Fruit fly (Drosophila melanogaster): Measurements from ENCODE around the gene Lcp65Ae.

Gene Lcp65Ae

DNA sequence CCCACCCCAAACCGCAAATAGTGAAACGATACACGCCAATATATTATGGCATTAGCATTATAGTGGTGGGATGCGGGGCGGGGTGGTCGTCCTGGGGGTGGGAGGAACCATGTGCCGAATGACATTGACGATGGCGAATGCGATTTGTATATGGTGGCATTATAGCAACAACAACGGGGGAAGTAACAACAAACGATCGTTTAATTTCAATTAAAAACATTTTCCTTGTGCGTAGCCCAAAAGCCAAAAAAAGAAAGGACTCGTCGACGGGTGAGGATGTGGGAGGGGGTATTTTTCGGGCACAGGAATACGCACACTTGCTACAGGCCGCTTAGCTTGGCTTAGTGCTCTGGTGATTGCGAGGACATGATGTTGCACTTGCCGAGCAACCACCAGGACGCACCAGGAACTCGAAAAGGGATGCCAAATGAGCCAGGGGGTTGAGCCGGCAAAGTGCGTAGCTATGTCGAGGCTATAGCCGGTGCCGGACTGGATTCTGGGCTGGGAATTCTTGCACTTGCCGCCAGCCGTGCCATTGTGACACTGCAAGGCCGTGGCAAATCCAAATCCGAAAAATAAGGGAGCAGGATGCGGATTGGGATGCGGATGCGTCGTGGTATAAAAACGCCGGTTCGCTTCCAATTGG is 24.7 kb upstream of the Lcp65Ae start, which contains the start of gene Prdm13:
Prdm13 (plus strand) TSS at position 645 of the 646 bp plus-strand sequence.
- TF ChIP-seq CG7368 (GFP tag; optimal IDR thresholded peaks at IDR 0.05): no peak
- no peak for TF ChIP-seq fd85E (GFP tag; optimal IDR thresholded peaks at IDR 0.05)
- TF ChIP-seq vri (GFP tag; optimal IDR thresholded peaks at IDR 0.05): no peak
- no peak for TF ChIP-seq CG4318 (GFP tag; optimal IDR thresholded peaks at IDR 0.05)
- TF ChIP-seq CG16779 (tag; optimal IDR thresholded peaks at IDR 0.05): no peak
- no peak for TF ChIP-seq fkh (GFP tag; optimal IDR thresholded peaks at IDR 0.05)
- no peak for TF ChIP-seq CG6163 (GFP tag; IDR thresholded peaks at IDR 0.05)
- TF ChIP-seq CG8632 (GFP tag; optimal IDR thresholded peaks at IDR 0.05): no peak
- TF ChIP-seq Sox15 (GFP tag; optimal IDR thresholded peaks at IDR 0.05): no peak
- no peak for TF ChIP-seq Eip75B (GFP tag; optimal IDR thresholded peaks at IDR 0.05)
- TF ChIP-seq salr (GFP tag; optimal IDR thresholded peaks at IDR 0.05): no peak
- no peak for TF ChIP-seq Met (GFP tag; optimal IDR thresholded peaks at IDR 0.05)
- no peak for TF ChIP-seq svp (GFP tag)
- no peak for TF ChIP-seq Ets21C (GFP tag; optimal IDR thresholded peaks at IDR 0.05)
- TF ChIP-seq Sox102F (GFP tag; optimal IDR thresholded peaks at IDR 0.05): no peak
- no peak for TF ChIP-seq CG1621 (tag; optimal IDR thresholded peaks at IDR 0.05)
- TF ChIP-seq CG6854 (GFP tag; optimal IDR thresholded peaks at IDR 0.05): no peak
- TF ChIP-seq CG6808 (GFP tag; optimal IDR thresholded peaks at IDR 0.05): no peak
- no peak for TF ChIP-seq Ets96B (tag; optimal IDR thresholded peaks at IDR 0.05)
- no peak for TF ChIP-seq CG32006 (GFP tag; optimal IDR thresholded peaks at IDR 0.05)

DNA sequence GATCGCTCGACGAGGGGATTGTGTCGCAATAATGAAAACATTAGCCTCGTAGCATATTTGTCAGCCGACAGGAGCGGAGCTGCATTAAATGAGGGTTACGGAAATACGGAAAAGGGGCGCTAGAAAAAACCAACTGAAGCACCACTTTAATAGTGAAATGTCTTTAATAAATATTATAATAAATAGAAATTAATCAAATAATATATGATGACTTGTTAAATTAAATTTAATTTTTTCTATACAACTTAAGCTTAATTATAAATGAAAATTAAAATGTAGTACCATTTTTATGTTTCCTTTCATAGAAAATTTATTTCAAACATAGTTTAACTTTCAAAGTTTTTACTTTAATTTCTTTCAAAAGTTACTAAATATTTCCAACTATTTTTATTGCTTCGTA is 24.1 kb upstream of the Lcp65Ae start:
- TF ChIP-seq Eip78C (GFP tag) (no peak), CG31627 (GFP tag; optimal IDR thresholded peaks at IDR 0.05) (no peak), OdsH (GFP tag; optimal IDR thresholded peaks at IDR 0.05) (no peak), ss (GFP tag; optimal IDR thresholded peaks at IDR 0.05) (no peak), Eip75B (GFP tag; optimal IDR thresholded peaks at IDR 0.05) (no peak), CG6792 (GFP tag; optimal IDR thresholded peaks at IDR 0.05) (no peak), topi (GFP tag; optimal IDR thresholded peaks at IDR 0.05) (no peak), CG6854 (GFP tag; optimal IDR thresholded peaks at IDR 0.05) (no peak), CG10631 (GFP tag; optimal IDR thresholded peaks at IDR 0.05) (no peak), CG6276 (GFP tag; optimal IDR thresholded peaks at IDR 0.05) (no peak), CG3032 (tag; optimal IDR thresholded peaks at IDR 0.05) (no peak), CG8319 (GFP tag; optimal IDR thresholded peaks at IDR 0.05) (no peak), Met (GFP tag; optimal IDR thresholded peaks at IDR 0.05) (no peak), CG1621 (tag; optimal IDR thresholded peaks at IDR 0.05) (no peak), CG4318 (GFP tag; optimal IDR thresholded peaks at IDR 0.05) (no peak)

DNA sequence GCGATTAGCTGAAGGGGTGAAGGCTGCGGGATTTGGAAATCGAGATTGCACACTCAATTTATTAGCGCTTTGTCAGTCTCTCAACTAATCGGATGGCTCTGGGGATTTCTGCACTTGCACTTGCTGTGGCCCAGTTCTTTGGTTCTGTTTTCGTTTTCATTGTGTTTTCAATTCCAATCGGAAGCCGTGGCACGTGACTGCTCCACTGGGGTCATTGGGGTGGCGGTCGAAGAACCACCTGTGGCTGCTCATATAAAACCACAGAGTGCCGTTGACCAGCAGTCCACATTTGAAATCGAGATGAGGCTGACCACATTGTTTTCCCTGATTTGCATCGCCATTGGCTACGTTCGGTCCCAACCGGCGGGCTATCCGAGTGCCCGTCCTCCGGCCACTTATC is 22.6 kb upstream of the Lcp65Ae start, which contains the start of gene Cpr65Az:
Cpr65Az (plus strand) TSS at position 301 of the 400 bp plus-strand sequence.
- no peak for TF ChIP-seq Eip93F (GFP tag; optimal IDR thresholded peaks at IDR 0.05)
- no peak for TF ChIP-seq CG10631 (GFP tag; optimal IDR thresholded peaks at IDR 0.05)
- TF ChIP-seq Ets96B (tag; optimal IDR thresholded peaks at IDR 0.05): no peak
- TF ChIP-seq CG31627 (GFP tag; optimal IDR thresholded peaks at IDR 0.05): no peak
- no peak for TF ChIP-seq CG32006 (GFP tag; optimal IDR thresholded peaks at IDR 0.05)
- no peak for TF ChIP-seq CG6792 (GFP tag; optimal IDR thresholded peaks at IDR 0.05)
- no peak for TF ChIP-seq CG1621 (tag; optimal IDR thresholded peaks at IDR 0.05)
- TF ChIP-seq net (GFP tag; optimal IDR thresholded peaks at IDR 0.05): no peak
- TF ChIP-seq Hr39 (GFP tag; optimal IDR thresholded peaks at IDR 0.05): no peak
- no peak for TF ChIP-seq CG10669 (GFP tag; optimal IDR thresholded peaks at IDR 0.05)

DNA sequence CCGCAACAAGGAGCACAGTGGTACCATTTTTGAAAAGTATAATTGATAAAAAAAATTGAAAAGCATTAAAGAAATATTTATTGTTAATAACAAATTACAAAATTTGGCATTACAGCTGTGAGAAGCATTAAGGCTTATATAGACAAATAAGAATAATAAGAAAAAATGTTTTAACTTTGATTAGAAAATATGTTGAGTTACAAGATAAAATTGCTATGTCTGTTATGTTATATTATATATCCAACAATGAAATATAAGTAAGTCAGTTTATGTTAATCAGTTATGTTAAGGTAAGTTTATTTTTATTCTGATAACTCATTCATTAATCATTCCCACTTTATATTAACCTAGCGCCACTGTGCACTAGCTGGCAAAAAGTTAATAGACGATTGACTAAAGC is 21.9 kb upstream of the Lcp65Ae start:
- TF ChIP-seq fd85E (GFP tag; optimal IDR thresholded peaks at IDR 0.05) (no peak), svp (GFP tag) (peak; percentile 47)
